Worm (Caenorhabditis elegans): ENCODE results near the gene hrpu-1.

- TF ChIP-seq ets-7 (tag; optimal IDR thresholded peaks at IDR 0.05) (no peak), hmg-4 (GFP tag; optimal IDR thresholded peaks at IDR 0.05) (no peak), sea-1 (GFP tag; conservative IDR thresholded peaks at IDR 0.05) (no peak), F13C5.2 (tag; optimal IDR thresholded peaks at IDR 0.05) (no peak), ama-1 (optimal IDR thresholded peaks at IDR 0.05) (no peak), tbx-11 (GFP tag; IDR thresholded peaks at IDR 0.05) (no peak), aly-1 (tag; optimal IDR thresholded peaks at IDR 0.05) (no peak), pes-1 (GFP tag; IDR thresholded peaks at IDR 0.05) (no peak), hnd-1 (tag; optimal IDR thresholded peaks at IDR 0.05) (no peak)
These were observed 31.2 kb upstream of the hrpu-1 start for ce11 chrIV:15008200-15008599.

All from whole organism, early embryonic.